Fruit fly (Drosophila melanogaster) S2 (cell line): ENCODE data around the gene CG7179.

Experiments used
- CG8478 ChIP-seq: fragments of >200 bp; optimal IDR thresholded peaks from 2 replicates; lab custom pipeline; 2018
- CTCF ChIP-seq, 2 experiments: fragments of >200 bp; optimal IDR thresholded peaks; 2 replicates each; lab custom pipeline; 2018

dm6 chr2L:7820408-7820807, 42.6 kb upstream of the CG7179 start:
- TF ChIP-seq CG8478 (lab: Kevin White, UChicago) = no peak
- no peak for TF ChIP-seq CTCF (optimal IDR thresholded peaks at IDR 0.05; lab: Kevin White, UChicago)
